Worm (Caenorhabditis elegans): ENCODE measurements around the gene C12D8.20.

C12D8.20 gene

DNA sequence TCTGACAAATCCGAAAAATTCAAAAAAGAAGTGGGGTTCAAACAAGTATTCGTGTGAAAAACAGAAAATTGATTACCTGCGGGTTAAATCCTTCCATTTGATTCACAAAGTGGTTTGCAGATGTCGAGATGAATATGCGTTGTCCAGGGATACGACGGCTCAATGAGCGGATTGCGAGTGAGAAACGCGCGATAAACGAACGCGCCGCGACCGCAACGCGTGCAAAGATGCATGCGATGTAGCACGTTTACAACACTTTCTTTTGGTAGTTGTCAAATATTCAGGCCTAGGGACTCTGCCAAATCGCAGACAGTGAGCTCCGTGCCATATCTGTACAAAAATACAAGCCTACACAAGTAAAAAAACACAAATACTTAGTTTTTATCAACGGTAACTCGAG, 16.6 kb downstream of the C12D8.20 start, which contains the start of gene fubl-1:
Gene fubl-1, minus strand, starts transcription at position 202 of the 400 bp plus-strand sequence.
- TF ChIP-seq cey-2 (tag; optimal IDR thresholded peaks at IDR 0.05; ENCODE audit: borderline replicate concordance, insufficient read depth) (no peak), spr-1 (tag; optimal IDR thresholded peaks at IDR 0.05) (no peak), set-16 (GFP tag; IDR thresholded peaks at IDR 0.05) (no peak), nhr-6 (tag; optimal IDR thresholded peaks at IDR 0.05) (no peak), sdz-12 (GFP tag; optimal IDR thresholded peaks at IDR 0.05) (no peak), nhr-10 (tag; optimal IDR thresholded peaks at IDR 0.05) (no peak), ama-1 (optimal IDR thresholded peaks at IDR 0.05) (peak; percentile 75), unc-130 (GFP tag; optimal IDR thresholded peaks at IDR 0.05) (no peak), F10B5.3 (tag; optimal IDR thresholded peaks at IDR 0.05) (no peak), D1046.2 (GFP tag; IDR thresholded peaks at IDR 0.05) (no peak), hlh-30 (tag; optimal IDR thresholded peaks at IDR 0.05; ENCODE audit: insufficient read depth) (no peak), lin-39 (tag; optimal IDR thresholded peaks at IDR 0.05) (no peak), aha-1 (tag) (peak; percentile 82), dpl-1 (GFP tag; optimal IDR thresholded peaks at IDR 0.05) (peak; percentile 14), ces-1 (GFP tag; optimal IDR thresholded peaks at IDR 0.05) (no peak), pha-4 (GFP tag; IDR thresholded peaks at IDR 0.05) (no peak), pha-4 (tag; optimal IDR thresholded peaks at IDR 0.05) (no peak), Y75B8A.6 (GFP tag; IDR thresholded peaks at IDR 0.05) (no peak), F49E8.2 (tag; optimal IDR thresholded peaks at IDR 0.05; ENCODE audit: borderline replicate concordance) (no peak), vab-7 (GFP tag; IDR thresholded peaks at IDR 0.05) (peak; percentile 39; the same call in 1 of the 2 replicates), ceh-28 (tag; optimal IDR thresholded peaks at IDR 0.05) (no peak), egl-27 (tag; optimal IDR thresholded peaks at IDR 0.05) (no peak), ceh-82 (tag; optimal IDR thresholded peaks at IDR 0.05) (no peak), jun-1 (tag; optimal IDR thresholded peaks at IDR 0.05) (no peak), ceh-62 (tag; optimal IDR thresholded peaks at IDR 0.05) (no peak), ceh-44 (GFP tag; IDR thresholded peaks at IDR 0.05) (no peak), saeg-2 (GFP tag; IDR thresholded peaks at IDR 0.05) (no peak), Y5F2A.4 (GFP tag; optimal IDR thresholded peaks at IDR 0.05) (no peak), lim-7 (GFP tag; IDR thresholded peaks at IDR 0.05) (no peak), ceh-20 (GFP tag; IDR thresholded peaks at IDR 0.05) (no peak), zfp-2 (tag; optimal IDR thresholded peaks at IDR 0.05) (no peak), zag-1 (tag; optimal IDR thresholded peaks at IDR 0.05) (no peak), lin-38 (GFP tag; IDR thresholded peaks at IDR 0.05) (peak; percentile 70), skn-1 (tag; optimal IDR thresholded peaks at IDR 0.05) (no peak), tra-1 (GFP tag; IDR thresholded peaks at IDR 0.05) (no peak), lin-1 (GFP tag; IDR thresholded peaks at IDR 0.05) (no peak), dmd-6 (GFP tag; IDR thresholded peaks at IDR 0.05) (no peak), ZK337.2 (GFP tag; IDR thresholded peaks at IDR 0.05) (no peak), unc-62 (GFP tag; optimal IDR thresholded peaks at IDR 0.05 in 1 of 2) (peak in 1 of 2 experiments; percentile 28), unc-62 (tag; optimal IDR thresholded peaks at IDR 0.05) (no peak), R02D3.7 (tag; optimal IDR thresholded peaks at IDR 0.05) (no peak), snpc-4 (tag; optimal IDR thresholded peaks at IDR 0.05) (no peak), nhr-102 (tag; optimal IDR thresholded peaks at IDR 0.05) (no peak), snpc-1.2 (GFP tag; IDR thresholded peaks at IDR 0.05) (no peak), arid-1 (GFP tag; conservative IDR thresholded peaks at IDR 0.05) (no peak), attf-4 (tag; optimal IDR thresholded peaks at IDR 0.05) (no peak), madf-9 (GFP tag; conservative IDR thresholded peaks at IDR 0.05) (no peak), aly-2 (tag; optimal IDR thresholded peaks at IDR 0.05) (no peak), Y48G9A.11 (GFP tag; IDR thresholded peaks at IDR 0.05) (peak; percentile 40; the same call in 1 of the 2 replicates), hif-1 (tag; optimal IDR thresholded peaks at IDR 0.05) (no peak), mxl-2 (GFP tag; conservative IDR thresholded peaks at IDR 0.05) (no peak), mes-2 (tag; optimal IDR thresholded peaks at IDR 0.05; ENCODE audit: poor library complexity, severe bottlenecking) (peak; percentile 56), php-3 (GFP tag; IDR thresholded peaks at IDR 0.05) (no peak)
